Worm (Caenorhabditis elegans) whole organism, late embryonic: ENCODE results near the gene C38H2.3.

Source experiments
- ahr-1 ChIP-seq: sonication (generic microtip); optimal IDR thresholded peaks from 2 replicates; lab custom pipeline; 2016; ENCODE audit warnings: missing genetic modification characterization, missing compliant biosample characterization
- ama-1 ChIP-seq: fragments of 150-350 bp; optimal IDR thresholded peaks from 2 replicates; lab custom pipeline; 2014
- ceh-34 ChIP-seq: sonication (generic microtip); optimal IDR thresholded peaks from 2 replicates; lab custom pipeline; 2016; ENCODE audit warnings: mild to moderate bottlenecking, missing genetic modification characterization, missing compliant biosample characterization
- elt-4 ChIP-seq: sonication (generic microtip); optimal IDR thresholded peaks from 2 replicates; lab custom pipeline; 2016; ENCODE audit warnings: missing genetic modification characterization, missing compliant biosample characterization
- fkh-10 ChIP-seq: fragments of 150-350 bp; optimal IDR thresholded peaks from 2 replicates; lab custom pipeline; 2014; ENCODE audit warnings: missing biosample characterization, missing genetic modification reagents, missing genetic modification characterization
- hlh-30 ChIP-seq: sonication (generic microtip); optimal IDR thresholded peaks from 2 replicates; lab custom pipeline; 2017; ENCODE audit warnings: antibody characterized with exemption, missing genetic modification characterization, missing compliant biosample characterization; ENCODE audit not compliant: insufficient read depth
- nhr-11 ChIP-seq: fragments of 150-350 bp; optimal IDR thresholded peaks from 2 replicates; lab custom pipeline; 2014; ENCODE audit warnings: missing biosample characterization, missing genetic modification characterization
- pqm-1 ChIP-seq: sonication (generic microtip); optimal IDR thresholded peaks from 2 replicates; lab custom pipeline; 2016; ENCODE audit warnings: missing genetic modification characterization, missing compliant biosample characterization
- sdc-2 ChIP-seq: sonication (generic microtip); optimal IDR thresholded peaks from 2 replicates; lab custom pipeline; 2016; ENCODE audit warnings: missing genotype, missing genetic modification characterization, missing compliant biosample characterization

ce11 chrIII:10395990-10396389 lies 9.6 kb upstream of the C38H2.3 start, which contains the start of gene M03C11.1:
- TF ChIP-seq ama-1 (lab: Kevin White, UChicago) (no peak), ceh-34 (tag; lab: Kevin White, UChicago) (no peak), elt-4 (tag; lab: Kevin White, UChicago) (no peak), pqm-1 (no peak), hlh-30 (no peak), nhr-11 (no peak), sdc-2 (no peak), fkh-10 (GFP tag; lab: Kevin White, UChicago) (no peak), ahr-1 (tag; lab: Kevin White, UChicago) (no peak)
